Worm (Caenorhabditis elegans): Measurements from ENCODE around the gene ugt-57.
A peak's percentile ranks its signal among the peaks of the same experiment; 100 is the strongest.

ugt-57 gene

ce11 chrX:6991427-6991826 is at the start of gene ugt-57:
Gene ugt-57, plus strand, starts transcription at chrX:6991727.
- no peak for TF ChIP-seq cnd-1 (tag; optimal IDR thresholded peaks at IDR 0.05)
- TF ChIP-seq ham-2 (GFP tag; optimal IDR thresholded peaks at IDR 0.05) = no peak

ce11 chrX:6946789-6947188 is 44.7 kb upstream of the ugt-57 start:
- no peak for TF ChIP-seq nhr-237 (tag; optimal IDR thresholded peaks at IDR 0.05)
- no peak for TF ChIP-seq ztf-11 (tag; optimal IDR thresholded peaks at IDR 0.05)
- no peak for TF ChIP-seq ceh-43 (GFP tag; optimal IDR thresholded peaks at IDR 0.05)
- no peak for TF ChIP-seq sptf-1 (tag; optimal IDR thresholded peaks at IDR 0.05)
- no peak for TF ChIP-seq mls-2 (tag; optimal IDR thresholded peaks at IDR 0.05)
- TF ChIP-seq nhr-2 (tag; optimal IDR thresholded peaks at IDR 0.05) = no peak
- no peak for TF ChIP-seq unc-62 (GFP tag; optimal IDR thresholded peaks at IDR 0.05)
- TF ChIP-seq elt-1 (tag; optimal IDR thresholded peaks at IDR 0.05; ENCODE audit: borderline replicate concordance, insufficient read depth) = no peak
- TF ChIP-seq unc-39 (tag; optimal IDR thresholded peaks at IDR 0.05) = no peak

ce11 chrX:6953339-6953738 is 38.2 kb upstream of the ugt-57 start:
- no peak for TF ChIP-seq lin-32 (GFP tag; optimal IDR thresholded peaks at IDR 0.05)
- TF ChIP-seq ces-1 (GFP tag; optimal IDR thresholded peaks at IDR 0.05) = peak; percentile 67
- peak; percentile 50 for TF ChIP-seq mls-2 (tag; optimal IDR thresholded peaks at IDR 0.05)
- TF ChIP-seq sptf-1 (tag; optimal IDR thresholded peaks at IDR 0.05) = peak; percentile 19

- TF ChIP-seq mls-2 (tag; optimal IDR thresholded peaks at IDR 0.05) (no peak), mep-1 (tag; optimal IDR thresholded peaks at IDR 0.05) (no peak), hlh-1 (tag; optimal IDR thresholded peaks at IDR 0.05) (no peak), mab-5 (tag; optimal IDR thresholded peaks at IDR 0.05) (no peak), snpc-4 (tag; optimal IDR thresholded peaks at IDR 0.05) (no peak), ceh-43 (GFP tag; optimal IDR thresholded peaks at IDR 0.05) (no peak), zip-8 (tag; optimal IDR thresholded peaks at IDR 0.05) (no peak), nhr-237 (tag; optimal IDR thresholded peaks at IDR 0.05) (no peak)
Measured at ce11 chrX:6956299-6956698, 35.2 kb upstream of the ugt-57 start, which contains the start of gene inx-1. Gene inx-1, minus strand, starts transcription at chrX:6956399.

- TF ChIP-seq sptf-1 (tag; optimal IDR thresholded peaks at IDR 0.05) (no peak), nhr-76 (tag; optimal IDR thresholded peaks at IDR 0.05) (no peak), sem-2 (GFP tag; optimal IDR thresholded peaks at IDR 0.05) (no peak), elt-3 (tag; optimal IDR thresholded peaks at IDR 0.05) (no peak), elt-1 (tag; optimal IDR thresholded peaks at IDR 0.05; ENCODE audit: borderline replicate concordance, insufficient read depth) (no peak), flh-1 (GFP tag; optimal IDR thresholded peaks at IDR 0.05) (no peak), hlh-1 (tag; optimal IDR thresholded peaks at IDR 0.05) (no peak), ham-2 (GFP tag; optimal IDR thresholded peaks at IDR 0.05) (no peak), zip-8 (tag; optimal IDR thresholded peaks at IDR 0.05) (no peak), nhr-2 (tag; optimal IDR thresholded peaks at IDR 0.05) (no peak), nhr-28 (tag; optimal IDR thresholded peaks at IDR 0.05) (no peak), ceh-39 (tag; optimal IDR thresholded peaks at IDR 0.05) (no peak), nhr-12 (tag; optimal IDR thresholded peaks at IDR 0.05) (no peak), mls-2 (tag; optimal IDR thresholded peaks at IDR 0.05) (no peak), ceh-43 (GFP tag; optimal IDR thresholded peaks at IDR 0.05) (no peak), mab-5 (tag; optimal IDR thresholded peaks at IDR 0.05) (no peak), lsy-2 (tag; optimal IDR thresholded peaks at IDR 0.05) (no peak)
Measured at ce11 chrX:6958914-6959313, 32.6 kb upstream of the ugt-57 start.

- no peak for TF ChIP-seq lin-32 (GFP tag; optimal IDR thresholded peaks at IDR 0.05)
- peak; percentile 13 for TF ChIP-seq unc-120 (tag; optimal IDR thresholded peaks at IDR 0.05; ENCODE audit: poor library complexity, severe bottlenecking)
- no peak for TF ChIP-seq blmp-1 (tag; optimal IDR thresholded peaks at IDR 0.05)
- TF ChIP-seq pha-4 (tag; optimal IDR thresholded peaks at IDR 0.05) = no peak
- TF ChIP-seq M03D4.4 (tag; optimal IDR thresholded peaks at IDR 0.05) = no peak
- TF ChIP-seq zip-8 (tag; optimal IDR thresholded peaks at IDR 0.05) = no peak
- no peak for TF ChIP-seq sptf-1 (tag; optimal IDR thresholded peaks at IDR 0.05)
- no peak for TF ChIP-seq elt-1 (tag; optimal IDR thresholded peaks at IDR 0.05; ENCODE audit: borderline replicate concordance, insufficient read depth)
- TF ChIP-seq hlh-1 (tag; optimal IDR thresholded peaks at IDR 0.05) = peak; percentile 58
- TF ChIP-seq mep-1 (tag; optimal IDR thresholded peaks at IDR 0.05) = no peak
- no peak for TF ChIP-seq nhr-2 (tag; optimal IDR thresholded peaks at IDR 0.05)
- no peak for TF ChIP-seq nhr-76 (tag; optimal IDR thresholded peaks at IDR 0.05)
- no peak for TF ChIP-seq cnd-1 (tag; optimal IDR thresholded peaks at IDR 0.05)
- no peak for TF ChIP-seq nhr-12 (tag; optimal IDR thresholded peaks at IDR 0.05)
- TF ChIP-seq ceh-83 (GFP tag; optimal IDR thresholded peaks at IDR 0.05) = no peak
- peak; percentile 93 for TF ChIP-seq unc-62 (GFP tag; optimal IDR thresholded peaks at IDR 0.05)
- no peak for TF ChIP-seq ces-1 (GFP tag; optimal IDR thresholded peaks at IDR 0.05)
- no peak for TF ChIP-seq drap-1 (GFP tag; optimal IDR thresholded peaks at IDR 0.05)
- no peak for TF ChIP-seq sem-2 (GFP tag; optimal IDR thresholded peaks at IDR 0.05)
- TF ChIP-seq nhr-28 (tag; optimal IDR thresholded peaks at IDR 0.05) = no peak
- no peak for TF ChIP-seq ham-2 (GFP tag; optimal IDR thresholded peaks at IDR 0.05)
Measured at ce11 chrX:6959534-6959933, 32.0 kb upstream of the ugt-57 start.

All from whole organism, mixed stage, embryonic.